Worm (Caenorhabditis elegans): ENCODE data around the gene srbc-68.

srbc-68 gene

DNA sequence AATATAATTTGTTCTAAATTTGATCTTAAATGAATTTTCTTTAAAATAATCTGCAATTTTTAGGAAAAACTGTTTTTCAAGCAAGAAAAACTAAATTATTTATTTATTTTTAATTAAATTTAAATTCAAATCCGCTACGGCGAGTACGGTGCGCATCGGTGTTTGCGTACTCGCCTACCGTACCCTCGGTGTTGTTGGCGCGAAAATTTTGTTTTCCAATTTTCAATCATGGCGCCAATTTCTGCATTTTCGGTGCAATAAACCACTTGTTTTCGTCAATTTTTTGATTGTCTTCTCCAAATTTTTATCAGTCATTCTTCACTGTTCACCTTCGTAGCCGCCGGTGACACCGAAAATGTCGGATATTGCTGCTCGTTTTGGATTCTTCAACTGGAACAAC, 32.4 kb upstream of the srbc-68 start, which contains the start of gene pygl-1:
Gene pygl-1, plus strand, starts transcription at position 211 of the 400 bp plus-strand sequence.
- TF ChIP-seq xnd-1 (tag; optimal IDR thresholded peaks at IDR 0.05) (peak; percentile 97), attf-6 (GFP tag; IDR thresholded peaks at IDR 0.05) (peak; percentile 81), madf-8 (GFP tag; conservative IDR thresholded peaks at IDR 0.05) (peak; percentile 97), akir-1 (GFP tag; optimal IDR thresholded peaks at IDR 0.05) (no peak), nhr-90 (tag; optimal IDR thresholded peaks at IDR 0.05) (no peak), ztf-25 (GFP tag; IDR thresholded peaks at IDR 0.05) (no peak), unc-130 (GFP tag; optimal IDR thresholded peaks at IDR 0.05) (peak; percentile 95), madf-6 (GFP tag; IDR thresholded peaks at IDR 0.05) (peak; percentile 99), ceh-40 (GFP tag; IDR thresholded peaks at IDR 0.05) (no peak), him-1 (tag; optimal IDR thresholded peaks at IDR 0.05) (peak; percentile 57), bed-2 (GFP tag; IDR thresholded peaks at IDR 0.05) (0 out of 2 replicates have a peak, but pooled peaks have one; percentile 33), hmg-20 (GFP tag; IDR thresholded peaks at IDR 0.05) (no peak), chd-7 (tag; optimal IDR thresholded peaks at IDR 0.05) (no peak), nhr-120 (GFP tag; IDR thresholded peaks at IDR 0.05) (no peak), tlf-1 (GFP tag; optimal IDR thresholded peaks at IDR 0.05) (peak; percentile 94), nhr-179 (tag; optimal IDR thresholded peaks at IDR 0.05) (no peak), nfyb-1 (GFP tag; IDR thresholded peaks at IDR 0.05) (no peak), atf-7 (tag; optimal IDR thresholded peaks at IDR 0.05) (no peak), ztf-3 (GFP tag; optimal IDR thresholded peaks at IDR 0.05) (no peak), nfya-1 (tag; optimal IDR thresholded peaks at IDR 0.05; ENCODE audit: borderline replicate concordance, insufficient read depth) (no peak), B0336.3 (GFP tag; IDR thresholded peaks at IDR 0.05) (peak; percentile 84), cebp-1 (GFP tag; IDR thresholded peaks at IDR 0.05) (no peak), cebp-1 (tag; optimal IDR thresholded peaks at IDR 0.05) (no peak), ama-1 (optimal IDR thresholded peaks at IDR 0.05) (no peak), ama-1 (GFP tag; optimal IDR thresholded peaks at IDR 0.05) (no peak), ceh-58 (GFP tag; IDR thresholded peaks at IDR 0.05) (no peak), mxl-1 (tag; optimal IDR thresholded peaks at IDR 0.05) (no peak), hlh-26 (GFP tag; conservative IDR thresholded peaks at IDR 0.05) (no peak), lin-26 (GFP tag; IDR thresholded peaks at IDR 0.05) (no peak), mcd-1 (GFP tag; IDR thresholded peaks at IDR 0.05) (peak; percentile 73), rec-8 (tag; optimal IDR thresholded peaks at IDR 0.05) (no peak), cebp-2 (GFP tag; IDR thresholded peaks at IDR 0.05) (no peak), lin-40 (tag; optimal IDR thresholded peaks at IDR 0.05) (no peak), lin-35 (GFP tag; optimal IDR thresholded peaks at IDR 0.05) (peak in 2 of 3 experiments; percentile 35 to 90), let-607 (tag; optimal IDR thresholded peaks at IDR 0.05) (no peak), C06A6.2 (GFP tag; conservative IDR thresholded peaks at IDR 0.05) (no peak), madf-3 (GFP tag; IDR thresholded peaks at IDR 0.05) (peak; percentile 90), tbx-9 (tag; optimal IDR thresholded peaks at IDR 0.05; ENCODE audit: borderline replicate concordance) (no peak), nhr-27 (tag; optimal IDR thresholded peaks at IDR 0.05) (no peak), F33H1.4 (GFP tag; IDR thresholded peaks at IDR 0.05) (peak; percentile 86), egl-18 (GFP tag; IDR thresholded peaks at IDR 0.05) (no peak), Y53F4B.3 (GFP tag; IDR thresholded peaks at IDR 0.05) (no peak), F10E7.11 (tag; optimal IDR thresholded peaks at IDR 0.05) (no peak), sdz-38 (tag; optimal IDR thresholded peaks at IDR 0.05) (no peak), F52B5.7 (tag; optimal IDR thresholded peaks at IDR 0.05) (no peak), F39B2.1 (GFP tag; IDR thresholded peaks at IDR 0.05) (no peak), efl-1 (GFP tag; optimal IDR thresholded peaks at IDR 0.05) (peak; percentile 99), ekl-4 (GFP tag; IDR thresholded peaks at IDR 0.05) (peak; percentile 62; the same call in 1 of the 2 replicates), zim-3 (tag; optimal IDR thresholded peaks at IDR 0.05) (no peak), T26A5.8 (tag; optimal IDR thresholded peaks at IDR 0.05) (no peak)
